Fruit fly (Drosophila melanogaster) whole organism: ENCODE results near the gene Nnk.

Experiments
- CG8478 ChIP-seq: fragments of >200 bp; optimal IDR thresholded peaks from 2 replicates; lab custom pipeline; 2018; ENCODE audit warnings: inconsistent platforms
- pan ChIP-seq: fragments of >200 bp; optimal IDR thresholded peaks from 2 replicates; lab custom pipeline; 2017
- psq ChIP-seq: fragments of >200 bp; optimal IDR thresholded peaks from 2 replicates; lab custom pipeline; 2017
- usp ChIP-seq: fragments of >200 bp; optimal IDR thresholded peaks from 2 replicates; lab custom pipeline; 2017; ENCODE audit warnings: missing biosample characterization, missing genetic modification characterization, mixed read lengths

dm6 chr3R:17787780-17788179 is 17.3 kb downstream of the Nnk start:
- TF ChIP-seq usp (GFP tag; lab: Kevin White, UChicago) (no peak), pan (no peak), CG8478 (lab: Kevin White, UChicago) (no peak), psq (lab: Kevin White, UChicago) (no peak)
